Worm (Caenorhabditis elegans): Measurements from ENCODE around the gene nas-25.

The nas-25 gene

ce11 chrII:8857074-8857473 lies 31.2 kb downstream of the nas-25 start:
- TF ChIP-seq lir-3 (tag; optimal IDR thresholded peaks at IDR 0.05; ENCODE audit: poor library complexity) (no peak), ces-1 (GFP tag; optimal IDR thresholded peaks at IDR 0.05) (no peak), unc-30 (tag; optimal IDR thresholded peaks at IDR 0.05) (no peak), fkh-8 (tag; optimal IDR thresholded peaks at IDR 0.05) (no peak), C34B4.2 (tag; optimal IDR thresholded peaks at IDR 0.05) (no peak), lsy-2 (tag; optimal IDR thresholded peaks at IDR 0.05) (no peak), egl-13 (tag; optimal IDR thresholded peaks at IDR 0.05) (no peak), nhr-28 (tag; optimal IDR thresholded peaks at IDR 0.05) (no peak), fos-1 (tag; optimal IDR thresholded peaks at IDR 0.05) (no peak), snu-23 (GFP tag; optimal IDR thresholded peaks at IDR 0.05) (no peak), sup-37 (GFP tag; optimal IDR thresholded peaks at IDR 0.05) (no peak), C04F5.9 (tag; optimal IDR thresholded peaks at IDR 0.05) (no peak), fkh-4 (tag; optimal IDR thresholded peaks at IDR 0.05; ENCODE audit: borderline replicate concordance) (no peak), ztf-4 (tag; optimal IDR thresholded peaks at IDR 0.05) (no peak), unc-98 (GFP tag; IDR thresholded peaks at IDR 0.05) (no peak), Y116A8C.19 (tag; optimal IDR thresholded peaks at IDR 0.05; ENCODE audit: borderline replicate concordance) (no peak), jun-1 (tag; optimal IDR thresholded peaks at IDR 0.05) (no peak), zag-1 (tag; optimal IDR thresholded peaks at IDR 0.05) (no peak), vab-15 (tag; optimal IDR thresholded peaks at IDR 0.05) (no peak), sox-4 (tag; optimal IDR thresholded peaks at IDR 0.05) (no peak)

ce11 chrII:8859596-8859995 lies 33.7 kb downstream of the nas-25 start, which contains the start of gene snb-6:
Gene snb-6 (minus strand): TSS chrII:8859696.
- no peak for TF ChIP-seq hpl-2 (GFP tag; optimal IDR thresholded peaks at IDR 0.05)
- TF ChIP-seq efl-3 (GFP tag; optimal IDR thresholded peaks at IDR 0.05), result no peak
- TF ChIP-seq jun-1 (tag; optimal IDR thresholded peaks at IDR 0.05), result no peak
- no peak for TF ChIP-seq fkh-8 (tag; optimal IDR thresholded peaks at IDR 0.05)
- TF ChIP-seq mep-1 (tag; optimal IDR thresholded peaks at IDR 0.05), result no peak
- TF ChIP-seq efl-1 (optimal IDR thresholded peaks at IDR 0.05), result no peak
- no peak for TF ChIP-seq efl-1 (GFP tag; optimal IDR thresholded peaks at IDR 0.05 in 1 of 2)
- TF ChIP-seq fos-1 (tag; optimal IDR thresholded peaks at IDR 0.05), result no peak
- no peak for TF ChIP-seq nhr-90 (tag; optimal IDR thresholded peaks at IDR 0.05; ENCODE audit: poor library complexity)
- no peak for TF ChIP-seq mab-9 (GFP tag; IDR thresholded peaks at IDR 0.05)
- no peak for TF ChIP-seq pqm-1 (tag; optimal IDR thresholded peaks at IDR 0.05)
- no peak for TF ChIP-seq swsn-7 (tag; optimal IDR thresholded peaks at IDR 0.05)
- no peak for TF ChIP-seq fkh-10 (GFP tag; optimal IDR thresholded peaks at IDR 0.05)
- no peak for TF ChIP-seq grh-1 (GFP tag; IDR thresholded peaks at IDR 0.05)
- TF ChIP-seq ceh-8 (GFP tag; optimal IDR thresholded peaks at IDR 0.05), result no peak
- no peak for TF ChIP-seq tbx-2 (tag; optimal IDR thresholded peaks at IDR 0.05)
- no peak for TF ChIP-seq unc-30 (tag; optimal IDR thresholded peaks at IDR 0.05)
- no peak for TF ChIP-seq elt-3 (tag; optimal IDR thresholded peaks at IDR 0.05)
- TF ChIP-seq isw-1 (GFP tag; IDR thresholded peaks at IDR 0.05), result no peak
- no peak for TF ChIP-seq lin-39 (tag; optimal IDR thresholded peaks at IDR 0.05)

- TF ChIP-seq lin-39 (tag; optimal IDR thresholded peaks at IDR 0.05), result no peak
- no peak for TF ChIP-seq sox-4 (tag; optimal IDR thresholded peaks at IDR 0.05)
- TF ChIP-seq ama-1 (optimal IDR thresholded peaks at IDR 0.05), result no peak
Measured at ce11 chrII:8865078-8865477, 39.2 kb downstream of the nas-25 start, which contains the start of gene npr-20. Gene npr-20 (minus strand): TSS chrII:8865178.

- TF ChIP-seq sptf-1 (tag; optimal IDR thresholded peaks at IDR 0.05) (no peak), ztf-4 (tag; optimal IDR thresholded peaks at IDR 0.05) (no peak), nhr-84 (tag; optimal IDR thresholded peaks at IDR 0.05) (no peak), skn-1 (tag; optimal IDR thresholded peaks at IDR 0.05) (no peak), elt-2 (tag; optimal IDR thresholded peaks at IDR 0.05) (peak; percentile 31), ces-1 (GFP tag; optimal IDR thresholded peaks at IDR 0.05) (no peak), nhr-20 (tag; optimal IDR thresholded peaks at IDR 0.05) (no peak), egl-27 (tag; optimal IDR thresholded peaks at IDR 0.05) (no peak), lir-3 (tag; optimal IDR thresholded peaks at IDR 0.05; ENCODE audit: poor library complexity) (no peak), nhr-71 (tag; optimal IDR thresholded peaks at IDR 0.05) (peak; percentile 24), ceh-8 (GFP tag; optimal IDR thresholded peaks at IDR 0.05) (peak; percentile 7), xbp-1 (tag; optimal IDR thresholded peaks at IDR 0.05) (no peak), lsy-2 (tag; optimal IDR thresholded peaks at IDR 0.05) (no peak), hlh-17 (GFP tag; optimal IDR thresholded peaks at IDR 0.05; ENCODE audit: borderline replicate concordance) (no peak)
Measured at ce11 chrII:8866844-8867243, 41.0 kb downstream of the nas-25 start.

Data from whole organism, L1 larva.